Fruit fly (Drosophila melanogaster): ENCODE measurements around the gene CG10031.

DNA sequence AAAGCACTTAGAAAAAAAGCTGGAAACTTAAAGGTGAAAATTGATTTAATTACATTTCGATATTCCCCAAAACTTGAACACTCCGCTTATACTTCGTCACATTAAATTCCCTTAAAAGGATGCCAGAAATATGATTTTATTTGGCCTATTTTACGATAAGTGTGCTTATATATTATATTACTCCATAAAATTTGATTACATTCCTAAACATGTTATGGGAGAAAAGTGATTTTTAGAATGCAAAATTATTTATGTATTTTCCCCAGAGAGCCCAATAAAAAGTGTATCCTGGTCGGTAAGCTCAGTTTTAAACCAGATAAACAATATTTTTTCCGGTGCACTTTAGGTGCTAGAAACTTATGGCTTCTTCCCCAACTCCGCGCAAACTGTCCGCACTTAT is 38.8 kb upstream of the CG10031 start:
- no peak for TF ChIP-seq usp (GFP tag; optimal IDR thresholded peaks at IDR 0.05)
- no peak for TF ChIP-seq Dll (optimal IDR thresholded peaks at IDR 0.05)
- no peak for TF ChIP-seq psq (optimal IDR thresholded peaks at IDR 0.05)
- no peak for TF ChIP-seq CG8478 (optimal IDR thresholded peaks at IDR 0.05)
- TF ChIP-seq pan (optimal IDR thresholded peaks at IDR 0.05): no peak
- no peak for TF ChIP-seq EcR (GFP tag; optimal IDR thresholded peaks at IDR 0.05)
